Worm (Caenorhabditis elegans) whole organism, early embryonic: ENCODE data around the gene srsx-24.

Source experiments
- B0310.2 ChIP-seq: sonication (generic microtip); optimal IDR thresholded peaks from 2 replicates; lab custom pipeline; 2016; ENCODE audit warnings: mild to moderate bottlenecking, missing genetic modification characterization, missing compliant biosample characterization
- F13C5.2 ChIP-seq: sonication (generic microtip); optimal IDR thresholded peaks from 2 replicates; lab custom pipeline; 2017; ENCODE audit warnings: mild to moderate bottlenecking, missing genetic modification characterization, inconsistent platforms, missing compliant biosample characterization
- aly-1 ChIP-seq: sonication (generic microtip); optimal IDR thresholded peaks from 2 replicates; lab custom pipeline; 2016; ENCODE audit warnings: missing genetic modification characterization, missing compliant biosample characterization
- ama-1 ChIP-seq: fragments of 150-350 bp; optimal IDR thresholded peaks from 2 replicates; lab custom pipeline; 2014
- ceh-13 ChIP-seq: fragments of 200-800 bp; sonication (Bioruptor generic); optimal IDR thresholded peaks from 2 replicates; lab custom pipeline; 2018; ENCODE audit warnings: mild to moderate bottlenecking, missing genetic modification characterization, missing compliant biosample characterization
- ceh-36 ChIP-seq: sonication (generic microtip); optimal IDR thresholded peaks from 2 replicates; lab custom pipeline; 2016; ENCODE audit warnings: missing genetic modification characterization, inconsistent platforms, missing compliant biosample characterization
- ets-7 ChIP-seq: sonication (generic microtip); optimal IDR thresholded peaks from 2 replicates; lab custom pipeline; 2016; ENCODE audit warnings: missing genotype, missing genetic modification characterization, missing compliant biosample characterization
- flt-1 ChIP-seq: fragments of 200-800 bp; sonication (Bioruptor generic); IDR thresholded peaks from 2 replicates; pipeline ENCODE4 v1.3.6; 2022; ENCODE audit warnings: missing genetic modification characterization, missing compliant biosample characterization
- hmbx-1 ChIP-seq: sonication (generic microtip); optimal IDR thresholded peaks from 2 replicates; lab custom pipeline; 2016; ENCODE audit warnings: mild to moderate bottlenecking, missing genetic modification characterization, missing compliant biosample characterization
- hmg-4 ChIP-seq: fragments of 200-800 bp; sonication (Bioruptor generic); optimal IDR thresholded peaks from 2 replicates; lab custom pipeline; 2018; ENCODE audit warnings: mild to moderate bottlenecking, missing genetic modification characterization, missing compliant biosample characterization
- hnd-1 ChIP-seq: sonication (generic microtip); optimal IDR thresholded peaks from 2 replicates; lab custom pipeline; 2016; ENCODE audit warnings: missing genetic modification characterization, missing compliant biosample characterization
- pes-1 ChIP-seq: fragments of 200-800 bp; sonication (Bioruptor generic); IDR thresholded peaks from 2 replicates; pipeline ENCODE4 v1.3.6; 2022; ENCODE audit warnings: missing genetic modification reagents, missing genetic modification characterization, missing compliant biosample characterization
- scrt-1 ChIP-seq: fragments of 200-800 bp; sonication (Bioruptor generic); IDR thresholded peaks from 2 replicates; pipeline ENCODE4 v1.3.6; 2022; ENCODE audit warnings: missing genetic modification characterization, missing compliant biosample characterization
- sea-1 ChIP-seq: fragments of 200-800 bp; sonication (Bioruptor generic); conservative IDR thresholded peaks from 2 replicates; pipeline ENCODE4 v1.3.6; 2022; ENCODE audit warnings: missing genetic modification characterization, missing compliant biosample characterization
- tbx-11 ChIP-seq: fragments of 200-800 bp; sonication (Bioruptor generic); IDR thresholded peaks from 2 replicates; pipeline ENCODE4 v1.3.6; 2022; ENCODE audit warnings: missing genetic modification characterization, missing compliant biosample characterization
- tbx-37 ChIP-seq: fragments of 200-800 bp; sonication (Bioruptor generic); conservative IDR thresholded peaks from 2 replicates; pipeline ENCODE4 v1.3.6; 2022; ENCODE audit warnings: missing genetic modification reagents, missing genetic modification characterization, missing compliant biosample characterization
- tra-4 ChIP-seq: sonication (generic microtip); optimal IDR thresholded peaks from 2 replicates; lab custom pipeline; 2017; ENCODE audit warnings: missing genetic modification characterization, missing compliant biosample characterization

The srsx-24 gene

DNA sequence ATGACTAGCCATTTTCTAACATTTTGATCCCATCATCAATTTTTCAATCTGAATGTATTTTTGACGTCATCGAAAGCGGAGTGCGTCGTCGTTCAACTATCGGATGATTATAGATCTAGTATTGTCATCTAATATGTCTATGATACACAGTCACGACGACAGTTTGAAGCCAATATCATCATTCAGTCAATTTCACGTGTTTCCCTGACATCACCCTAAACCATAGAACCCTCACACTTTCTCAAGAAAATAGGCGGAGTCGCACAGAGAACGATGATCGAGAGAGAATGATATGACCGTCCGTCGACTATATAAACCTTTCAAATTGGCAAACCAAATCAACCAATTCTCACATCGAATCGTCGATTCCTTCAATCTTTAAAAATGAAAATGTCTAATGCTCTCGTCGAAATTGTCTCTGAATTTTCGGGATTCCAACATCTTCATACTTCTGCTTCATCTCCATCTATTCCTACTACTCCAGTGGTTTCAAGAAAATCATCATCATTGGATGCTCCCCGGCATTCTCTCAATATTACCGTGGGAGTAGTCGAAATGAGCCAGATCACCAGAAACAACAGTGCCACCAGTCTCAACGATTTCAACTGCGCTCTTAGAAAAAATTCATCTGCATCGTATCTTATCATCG lies 36.6 kb upstream of the srsx-24 start, which contains the start of gene F18E3.13:
F18E3.13 (plus strand) TSS at position 385 of the 649 bp plus-strand sequence.
- TF ChIP-seq ets-7 (no peak), B0310.2 (tag; lab: Kevin White, UChicago) (no peak), sea-1 (GFP tag; lab: Robert Waterston, UW) (no peak), hmg-4 (no peak), ceh-13 (GFP tag; lab: Kevin White, UChicago) (no peak), flt-1 (GFP tag; lab: Robert Waterston, UW) (no peak), ceh-36 (no peak), pes-1 (GFP tag; lab: Robert Waterston, UW) (no peak), hnd-1 (tag; lab: Kevin White, UChicago) (no peak), tbx-11 (no peak), F13C5.2 (tag; lab: Kevin White, UChicago) (no peak), hmbx-1 (tag; lab: Kevin White, UChicago) (no peak), scrt-1 (GFP tag; lab: Robert Waterston, UW) (no peak)

DNA sequence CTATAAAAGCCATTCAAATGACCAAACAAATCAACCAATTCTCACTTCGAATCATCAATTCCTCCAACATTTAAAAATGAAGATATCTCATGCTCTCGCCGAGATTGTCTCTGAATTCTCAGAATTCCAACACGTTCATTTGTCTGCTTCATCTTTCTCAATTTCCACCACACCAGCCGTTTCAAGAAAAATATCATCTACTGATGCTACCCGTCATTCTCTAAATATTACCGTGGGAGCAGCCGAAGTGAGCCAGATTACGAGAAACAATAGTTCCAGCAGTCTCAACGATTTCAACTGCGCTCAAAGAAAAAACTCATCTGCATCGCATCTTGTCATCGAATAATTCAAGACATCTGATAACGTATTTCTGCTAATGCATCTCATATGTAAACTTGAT lies 35.6 kb upstream of the srsx-24 start, which contains the start of gene F18E3.12:
F18E3.12 (plus strand) TSS at position 77 of the 400 bp plus-strand sequence.
- TF ChIP-seq ets-7: no peak
- no peak for TF ChIP-seq sea-1 (GFP tag; lab: Robert Waterston, UW)
- TF ChIP-seq hmg-4: no peak
- TF ChIP-seq tra-4 (tag; lab: Kevin White, UChicago): no peak
- no peak for TF ChIP-seq flt-1 (GFP tag; lab: Robert Waterston, UW)
- TF ChIP-seq hnd-1 (tag; lab: Kevin White, UChicago): no peak
- no peak for TF ChIP-seq scrt-1 (GFP tag; lab: Robert Waterston, UW)
- TF ChIP-seq tbx-11: no peak
- no peak for TF ChIP-seq hmbx-1 (tag; lab: Kevin White, UChicago)
- no peak for TF ChIP-seq aly-1
- no peak for TF ChIP-seq tbx-37 (GFP tag; lab: Robert Waterston, UW)
- no peak for TF ChIP-seq F13C5.2 (tag; lab: Kevin White, UChicago)
- no peak for TF ChIP-seq B0310.2 (tag; lab: Kevin White, UChicago)
- TF ChIP-seq ama-1: no peak
- no peak for TF ChIP-seq pes-1 (GFP tag; lab: Robert Waterston, UW)

ce11 chrV:7413107-7413774 lies 34.0 kb upstream of the srsx-24 start, which contains the start of gene F18E3.11:
Gene F18E3.11 (plus strand): TSS chrV:7413482.
- TF ChIP-seq pes-1 (GFP tag; lab: Robert Waterston, UW) (no peak), sea-1 (GFP tag; lab: Robert Waterston, UW) (no peak), tbx-11 (no peak), hmbx-1 (tag; lab: Kevin White, UChicago) (no peak), flt-1 (GFP tag; lab: Robert Waterston, UW) (no peak), F13C5.2 (tag; lab: Kevin White, UChicago) (no peak), ama-1 (no peak), ceh-36 (no peak), scrt-1 (GFP tag; lab: Robert Waterston, UW) (no peak), aly-1 (no peak)

DNA sequence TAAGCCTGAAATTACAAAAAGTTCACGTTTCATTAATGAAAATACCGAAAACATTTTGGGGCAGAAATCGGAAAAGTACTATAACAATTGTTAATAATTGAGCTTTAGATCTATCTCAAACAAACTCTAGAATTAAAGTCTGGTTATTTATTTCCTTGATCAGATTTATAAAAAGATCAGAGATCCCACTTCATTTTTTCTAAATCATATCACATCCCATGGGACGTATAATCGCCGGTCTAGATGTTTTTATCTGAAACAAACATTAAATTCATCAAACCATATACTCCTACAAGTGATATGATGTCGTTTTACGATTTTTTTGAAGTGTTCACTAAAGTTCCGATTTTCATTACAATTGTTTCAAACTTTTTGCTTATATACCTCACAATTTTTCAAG lies 32.4 kb upstream of the srsx-24 start, which contains the start of gene str-41:
str-41 (plus strand) TSS at position 301 of the 400 bp plus-strand sequence.
- TF ChIP-seq hmbx-1 (tag; lab: Kevin White, UChicago) (no peak), ama-1 (no peak), ceh-13 (GFP tag; lab: Kevin White, UChicago) (no peak), flt-1 (GFP tag; lab: Robert Waterston, UW) (no peak), ets-7 (no peak), pes-1 (GFP tag; lab: Robert Waterston, UW) (no peak), tra-4 (tag; lab: Kevin White, UChicago) (no peak), scrt-1 (GFP tag; lab: Robert Waterston, UW) (no peak), aly-1 (no peak), B0310.2 (tag; lab: Kevin White, UChicago) (no peak), tbx-37 (GFP tag; lab: Robert Waterston, UW) (no peak)

ce11 chrV:7409599-7409998 lies 30.3 kb upstream of the srsx-24 start, which contains the start of gene R13D7.2:
Gene R13D7.2 (plus strand): TSS chrV:7409899.
- TF ChIP-seq tbx-11 (no peak), ama-1 (no peak), B0310.2 (tag; lab: Kevin White, UChicago) (no peak), tra-4 (tag; lab: Kevin White, UChicago) (no peak), tbx-37 (GFP tag; lab: Robert Waterston, UW) (no peak), ets-7 (no peak), aly-1 (no peak), scrt-1 (GFP tag; lab: Robert Waterston, UW) (no peak), hmbx-1 (tag; lab: Kevin White, UChicago) (no peak), ceh-13 (GFP tag; lab: Kevin White, UChicago) (no peak), flt-1 (GFP tag; lab: Robert Waterston, UW) (no peak), F13C5.2 (tag; lab: Kevin White, UChicago) (no peak), sea-1 (GFP tag; lab: Robert Waterston, UW) (no peak), ceh-36 (no peak), hnd-1 (tag; lab: Kevin White, UChicago) (no peak), pes-1 (GFP tag; lab: Robert Waterston, UW) (no peak), hmg-4 (no peak)

DNA sequence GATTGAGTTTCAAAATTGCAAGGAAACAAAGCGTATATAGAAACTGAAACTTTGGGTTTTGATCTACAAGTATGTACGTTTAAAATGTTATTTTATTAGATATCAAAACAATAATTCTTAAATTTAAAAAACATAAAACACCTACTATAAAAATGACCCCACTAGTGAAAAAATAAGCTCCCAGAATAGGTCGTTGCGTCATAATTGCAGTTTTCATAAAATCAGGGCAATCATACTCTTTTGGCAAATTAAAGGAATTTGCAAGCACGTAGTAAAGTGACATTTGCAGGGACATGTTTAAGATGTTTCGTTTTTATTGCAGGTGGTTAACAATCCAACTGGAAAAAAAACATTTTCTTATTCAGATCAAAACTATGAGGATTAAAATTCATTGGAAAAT lies 29.2 kb upstream of the srsx-24 start, which contains the start of gene srt-6:
srt-6 (minus strand) TSS at position 295 of the 400 bp plus-strand sequence.
- TF ChIP-seq hnd-1 (tag; lab: Kevin White, UChicago) (no peak), flt-1 (GFP tag; lab: Robert Waterston, UW) (no peak), hmbx-1 (tag; lab: Kevin White, UChicago) (no peak), aly-1 (no peak), pes-1 (GFP tag; lab: Robert Waterston, UW) (no peak), ama-1 (no peak), tbx-37 (GFP tag; lab: Robert Waterston, UW) (no peak), ets-7 (no peak), ceh-13 (GFP tag; lab: Kevin White, UChicago) (no peak), sea-1 (GFP tag; lab: Robert Waterston, UW) (no peak), tbx-11 (no peak), B0310.2 (tag; lab: Kevin White, UChicago) (no peak), ceh-36 (no peak), scrt-1 (GFP tag; lab: Robert Waterston, UW) (no peak), tra-4 (tag; lab: Kevin White, UChicago) (no peak), hmg-4 (no peak), F13C5.2 (tag; lab: Kevin White, UChicago) (no peak)
